Worm (Caenorhabditis elegans) whole organism, L4 larva: ENCODE data around the gene K01A11.3.
"Not testable (repeated sequence)": the region's sequence is repeated elsewhere in the genome, so short reads cannot be mapped to it uniquely, and the experiment has no call there.

Experiments used
- F26F4.8 ChIP-seq: fragments of 200-800 bp; sonication (Bioruptor generic); conservative IDR thresholded peaks from 2 replicates; pipeline ENCODE4 v1.3.6; 2022; ENCODE audit warnings: missing genetic modification characterization, missing compliant biosample characterization
- Y75B8A.6 ChIP-seq: fragments of 200-800 bp; sonication (Bioruptor generic); IDR thresholded peaks from 2 replicates; pipeline ENCODE4 v1.3.6; 2022; ENCODE audit warnings: missing genetic modification reagents, missing genetic modification characterization, missing compliant biosample characterization
- aha-1 ChIP-seq: fragments of 150-350 bp; peaks from one replicate; lab custom pipeline; 2014; ENCODE audit warnings: missing biosample characterization, missing genetic modification characterization
- ama-1 ChIP-seq: fragments of 150-350 bp; optimal IDR thresholded peaks from 2 replicates; lab custom pipeline; 2014; ENCODE audit warnings: inconsistent platforms, mixed read lengths
- attf-4 ChIP-seq: sonication (generic microtip); optimal IDR thresholded peaks from 3 replicates; lab custom pipeline; 2017; ENCODE audit warnings: missing biosample characterization, missing genetic modification characterization
- ceh-20 ChIP-seq: fragments of 200-800 bp; sonication (Bioruptor generic); IDR thresholded peaks from 2 replicates; pipeline ENCODE4 v1.3.6; 2022; ENCODE audit warnings: missing genetic modification reagents, missing genetic modification characterization, missing compliant biosample characterization
- ceh-32 ChIP-seq: sonication (generic microtip); optimal IDR thresholded peaks from 2 replicates; lab custom pipeline; 2016; ENCODE audit warnings: mild to moderate bottlenecking, missing genetic modification characterization, missing compliant biosample characterization; ENCODE audit not compliant: poor library complexity
- ceh-82 ChIP-seq: sonication (generic microtip); optimal IDR thresholded peaks from 2 replicates; lab custom pipeline; 2017; ENCODE audit warnings: missing biosample characterization, missing genetic modification characterization
- cey-2 ChIP-seq: sonication (generic microtip); optimal IDR thresholded peaks from 3 replicates; lab custom pipeline; 2017; ENCODE audit warnings: missing genetic modification characterization, mild to moderate bottlenecking, missing compliant biosample characterization, antibody characterized with exemption, borderline replicate concordance; ENCODE audit not compliant: insufficient read depth
- daf-12 ChIP-seq: fragments of 150-350 bp; optimal IDR thresholded peaks from 2 replicates; lab custom pipeline; 2014; ENCODE audit warnings: missing biosample characterization, missing genetic modification reagents, missing genetic modification characterization
- dmd-8 ChIP-seq: fragments of 200-800 bp; sonication (Bioruptor generic); IDR thresholded peaks from 2 replicates; pipeline ENCODE4 v1.3.6; 2022; ENCODE audit warnings: missing genetic modification characterization, missing compliant biosample characterization
- duxl-1 ChIP-seq: sonication (generic microtip); optimal IDR thresholded peaks from 2 replicates; lab custom pipeline; 2016; ENCODE audit warnings: mild to moderate bottlenecking, missing genetic modification characterization, moderate library complexity, missing compliant biosample characterization; ENCODE audit not compliant: poor library complexity
- egl-43 ChIP-seq: fragments of 200-800 bp; sonication (Bioruptor generic); IDR thresholded peaks from 2 replicates; pipeline ENCODE4 v1.3.6; 2022; ENCODE audit warnings: missing genetic modification reagents, missing genetic modification characterization, missing compliant biosample characterization
- hif-1 ChIP-seq, 2 experiments: sonication (generic microtip); optimal IDR thresholded peaks; 2 replicates each; lab custom pipeline; 2016 to 2017; ENCODE audit warnings: missing compliant biosample characterization in 2 of 2, missing genetic modification characterization in 2 of 2, missing genetic modification reagents in 2 of 2, missing genotype in 2 of 2, mild to moderate bottlenecking in 1 of 2
- hlh-11 ChIP-seq: fragments of 200-800 bp; sonication (Bioruptor generic); optimal IDR thresholded peaks from 2 replicates; lab custom pipeline; 2018; ENCODE audit warnings: mild to moderate bottlenecking, missing genetic modification characterization, missing compliant biosample characterization
- hlh-30 ChIP-seq: sonication (generic microtip); optimal IDR thresholded peaks from 2 replicates; lab custom pipeline; 2017; ENCODE audit warnings: antibody characterized with exemption, mild to moderate bottlenecking, missing genetic modification characterization, missing compliant biosample characterization; ENCODE audit not compliant: insufficient read depth
- lin-13 ChIP-seq: fragments of 150-350 bp; optimal IDR thresholded peaks from 2 replicates; lab custom pipeline; 2014; ENCODE audit warnings: missing biosample characterization, missing genetic modification reagents, missing genetic modification characterization
- madf-9 ChIP-seq: fragments of 200-800 bp; sonication (Bioruptor generic); conservative IDR thresholded peaks from 2 replicates; pipeline ENCODE4 v1.3.6; 2022; ENCODE audit warnings: missing genetic modification reagents, missing genetic modification characterization, missing compliant biosample characterization
- mdl-1 ChIP-seq, 2 experiments: fragments of 150-350 bp in 1 of 2; sonication (generic microtip) in 1 of 2; optimal IDR thresholded peaks; 2 replicates each; lab custom pipeline; 2014 to 2017; ENCODE audit warnings: missing biosample characterization in 2 of 2, missing genetic modification characterization in 2 of 2
- nhr-42 ChIP-seq: fragments of 200-800 bp; sonication (Bioruptor generic); IDR thresholded peaks from 2 replicates; pipeline ENCODE4 v1.3.6; 2022; ENCODE audit warnings: missing genetic modification characterization, missing compliant biosample characterization
- pha-4 ChIP-seq, 2 experiments: fragments of 150-350 bp in 1 of 2; fragments of 200-800 bp in 1 of 2; sonication (Bioruptor generic) in 1 of 2; IDR thresholded peaks in 1 of 2; optimal IDR thresholded peaks in 1 of 2; 2 replicates each; pipeline versions ENCODE4 v1.3.6 to Lab custom; 2014 to 2022; ENCODE audit warnings: missing genetic modification characterization in 2 of 2, missing genetic modification reagents in 2 of 2, missing biosample characterization in 1 of 2, missing compliant biosample characterization in 1 of 2
- php-3 ChIP-seq: fragments of 200-800 bp; sonication (Bioruptor generic); IDR thresholded peaks from 2 replicates; pipeline ENCODE4 v1.3.6; 2022; ENCODE audit warnings: missing genetic modification reagents, missing genetic modification characterization, missing compliant biosample characterization
- rbr-2 ChIP-seq: sonication (generic microtip); optimal IDR thresholded peaks from 2 replicates; lab custom pipeline; 2016; ENCODE audit warnings: missing genotype, missing genetic modification characterization, missing compliant biosample characterization
- skn-1 ChIP-seq: fragments of 150-350 bp; optimal IDR thresholded peaks from 2 replicates; lab custom pipeline; 2014; ENCODE audit warnings: missing biosample characterization, missing genetic modification characterization
- snpc-1.2 ChIP-seq: fragments of 200-800 bp; sonication (Bioruptor generic); IDR thresholded peaks from 2 replicates; pipeline ENCODE4 v1.3.6; 2022; ENCODE audit warnings: missing genetic modification reagents, missing genetic modification characterization, missing compliant biosample characterization
- tra-1 ChIP-seq: fragments of 200-800 bp; sonication (Bioruptor generic); IDR thresholded peaks from 2 replicates; pipeline ENCODE4 v1.3.6; 2022; ENCODE audit warnings: missing genetic modification reagents, missing genetic modification characterization, missing compliant biosample characterization
- unc-130 ChIP-seq: sonication (generic microtip); optimal IDR thresholded peaks from 2 replicates; lab custom pipeline; 2016; ENCODE audit warnings: missing genetic modification reagents, missing genetic modification characterization, missing compliant biosample characterization
- unc-62 ChIP-seq, 3 experiments: fragments of 150-350 bp in 1 of 3; sonication (generic microtip); optimal IDR thresholded peaks in 2 of 3; peaks in 1 of 3; 1 replicate in 1 of 3; 2 replicates in 2 of 3; lab custom pipeline; 2014 to 2017; ENCODE audit warnings: missing biosample characterization in 3 of 3, missing genetic modification characterization in 3 of 3, missing genetic modification reagents in 3 of 3, missing genotype in 1 of 3
- vab-7 ChIP-seq: fragments of 200-800 bp; sonication (Bioruptor generic); IDR thresholded peaks from 2 replicates; pipeline ENCODE4 v1.3.6; 2022; ENCODE audit warnings: missing genetic modification reagents, missing genetic modification characterization, missing compliant biosample characterization
- zfp-3 ChIP-seq: fragments of 200-800 bp; sonication (Bioruptor generic); conservative IDR thresholded peaks from 2 replicates; pipeline ENCODE4 v1.3.6; 2022; ENCODE audit warnings: missing genetic modification reagents, missing genetic modification characterization, missing compliant biosample characterization
- ztf-11 ChIP-seq: fragments of 150-350 bp; optimal IDR thresholded peaks from 2 replicates; lab custom pipeline; 2014; ENCODE audit warnings: missing biosample characterization, missing genetic modification characterization

K01A11.3 gene

DNA sequence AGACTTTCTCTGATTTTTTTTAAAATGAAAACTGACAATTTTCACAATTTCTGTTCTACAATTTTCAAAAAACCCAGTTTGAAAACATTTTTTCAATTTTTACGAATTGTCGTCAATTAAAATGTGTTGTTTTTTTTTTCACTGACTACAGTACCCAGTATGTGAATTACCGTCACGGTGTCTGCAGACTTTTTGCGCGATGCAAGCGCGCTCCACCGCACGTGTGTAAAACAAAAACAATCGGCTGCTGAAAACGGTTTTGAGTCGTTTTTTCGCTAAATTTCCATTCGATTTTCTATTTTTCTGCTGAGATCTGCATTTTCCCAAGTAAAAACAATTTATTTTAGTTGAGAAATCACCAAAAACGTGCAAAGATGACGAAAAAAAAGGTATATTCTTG is 3.8 kb upstream of the K01A11.3 start (continued):
- TF ChIP-seq mdl-1 (tag; optimal IDR thresholded peaks at IDR 0.05; lab: Kevin White, UChicago) (peak; percentile 57 to 89), vab-7 (GFP tag; lab: Robert Waterston, UW) (peak; percentile 87), snpc-1.2 (GFP tag; lab: Robert Waterston, UW) (peak; percentile 63; the same call in 1 of the 2 replicates), duxl-1 (tag; lab: Kevin White, UChicago) (peak; percentile 93), pha-4 (GFP tag; IDR thresholded peaks at IDR 0.05; lab: Robert Waterston, UW) (peak; percentile 96), pha-4 (tag; optimal IDR thresholded peaks at IDR 0.05; lab: Kevin White, UChicago) (peak; percentile 15), Y75B8A.6 (GFP tag; lab: Robert Waterston, UW) (peak; percentile 71; the same call in 1 of the 2 replicates), cey-2 (tag; lab: Kevin White, UChicago) (no peak), ceh-32 (no peak), unc-130 (GFP tag; lab: Kevin White, UChicago) (peak; percentile 76), egl-43 (GFP tag; lab: Robert Waterston, UW) (peak; percentile 85), rbr-2 (tag; lab: Kevin White, UChicago) (peak; percentile 99), hif-1 (tag; optimal IDR thresholded peaks at IDR 0.05; lab: Kevin White, UChicago) (peak; percentile 78 to 87), hlh-30 (tag; lab: Kevin White, UChicago) (peak; percentile 95), zfp-3 (peak; percentile 97), ztf-11 (no peak), lin-13 (GFP tag; lab: Kevin White, UChicago) (peak; percentile 98), tra-1 (GFP tag; lab: Robert Waterston, UW) (peak; percentile 95), ceh-82 (tag; lab: Kevin White, UChicago) (no peak)

DNA sequence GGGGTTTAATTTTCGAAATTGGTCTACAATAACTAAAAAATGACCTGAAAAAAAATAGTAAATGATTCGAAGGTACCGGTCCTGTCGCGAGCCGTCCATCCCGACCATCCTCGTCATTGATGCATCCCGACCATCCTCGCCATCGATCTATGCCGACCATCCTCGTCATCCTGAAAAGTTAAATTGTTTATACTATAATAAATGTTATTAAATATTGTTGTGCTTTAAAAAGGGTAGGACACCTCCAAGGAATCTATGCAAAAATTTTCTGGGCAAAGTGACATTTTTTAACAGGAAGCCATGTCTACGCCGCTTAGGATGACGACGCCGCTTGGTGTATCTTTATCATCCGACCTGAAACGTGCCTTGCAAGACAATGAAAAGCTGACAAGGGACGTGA is 1.6 kb upstream of the K01A11.3 start, which contains the start of gene C34C12.1:
Gene C34C12.1 (plus strand): TSS at position 301 of the 400 bp plus-strand sequence.
- TF ChIP-seq ama-1 (lab: Kevin White, UChicago); madf-9 (GFP tag; lab: Robert Waterston, UW); php-3 (GFP tag; lab: Robert Waterston, UW): not testable (repeated sequence)

DNA sequence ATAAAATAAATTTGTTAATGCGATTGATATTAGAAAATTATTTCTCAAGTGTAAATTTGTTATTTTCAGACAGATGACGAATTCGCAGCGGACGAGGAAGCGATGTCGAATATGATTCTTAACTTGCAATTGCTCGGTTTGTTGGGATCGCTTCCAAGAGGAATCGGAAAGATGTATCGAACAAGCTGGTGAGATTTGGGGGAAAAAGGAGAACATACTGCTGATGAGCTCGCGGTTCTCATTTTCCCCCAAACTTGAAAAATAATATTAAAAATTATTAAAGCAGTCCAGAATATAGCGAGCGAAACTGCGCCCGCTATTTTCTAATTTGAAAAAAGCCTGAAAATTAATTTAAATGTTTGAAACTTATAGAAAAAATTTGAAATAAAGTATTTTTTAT is 1.1 kb upstream of the K01A11.3 start, which contains the start of gene C34C12.2:
Gene C34C12.2 (plus strand): TSS at position 301 of the 400 bp plus-strand sequence.
- not testable (repeated sequence) for TF ChIP-seq daf-12; duxl-1 (tag; lab: Kevin White, UChicago); attf-4 (tag; lab: Kevin White, UChicago)

DNA sequence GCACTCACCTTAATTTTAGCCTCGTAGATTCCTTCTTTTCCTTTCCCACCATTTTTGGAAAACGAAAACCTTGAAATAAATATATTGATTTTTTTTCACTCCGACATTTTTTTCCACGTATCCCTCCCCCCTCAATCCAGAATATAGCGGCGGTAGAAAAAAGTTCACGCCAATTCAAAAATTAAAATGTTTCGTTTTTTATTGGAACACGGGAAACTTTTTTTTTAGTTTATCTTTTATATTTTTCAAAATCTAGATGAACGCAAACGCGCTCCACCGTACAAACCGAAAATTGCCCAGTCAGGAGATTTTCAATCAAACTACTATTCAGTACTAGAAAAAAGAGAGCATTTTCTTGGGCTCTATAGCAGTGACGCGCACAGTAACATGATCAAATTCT is 8.3 kb downstream of the K01A11.3 start, which contains the start of gene spe-41:
Gene spe-41 (minus strand): TSS at position 72 of the 400 bp plus-strand sequence.
- TF ChIP-seq aha-1, result peak; percentile 90
- TF ChIP-seq nhr-42, result no peak

DNA sequence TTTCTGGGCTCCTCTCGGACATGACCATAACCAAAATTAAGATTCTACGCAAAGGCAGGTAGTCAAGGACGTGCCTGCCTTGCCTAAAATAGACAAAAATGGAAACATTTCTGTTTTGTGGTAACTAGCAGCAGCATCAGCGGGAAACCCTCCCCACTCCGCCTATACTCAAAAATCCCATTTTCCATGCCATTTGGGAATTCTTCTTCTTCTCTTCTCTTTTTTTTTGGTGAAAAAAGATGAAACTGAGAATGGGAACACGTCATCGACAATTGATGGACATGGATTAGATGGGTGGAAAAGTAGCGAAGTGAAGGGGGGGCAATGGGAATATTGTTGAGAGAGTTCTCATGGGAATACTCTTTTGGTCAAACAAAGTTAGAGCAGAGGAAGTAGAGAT is 15.3 kb downstream of the K01A11.3 start:
- no peak for TF ChIP-seq ceh-82 (tag; lab: Kevin White, UChicago)
- no peak for TF ChIP-seq hlh-11 (tag; lab: Kevin White, UChicago)
- no peak for TF ChIP-seq skn-1
- TF ChIP-seq dmd-8 (GFP tag; lab: Robert Waterston, UW), result no peak
- 0 out of 2 replicates have a peak, but pooled peaks have one; percentile 40 for TF ChIP-seq ceh-20 (GFP tag; lab: Robert Waterston, UW)
- peak; percentile 93 for TF ChIP-seq aha-1
- no peak for TF ChIP-seq F26F4.8
- peak in 1 of 2 experiments; percentile 28 for TF ChIP-seq unc-62 (GFP tag; optimal IDR thresholded peaks at IDR 0.05 in 1 of 2; lab: Kevin White, UChicago)
- no peak for TF ChIP-seq unc-62 (tag; optimal IDR thresholded peaks at IDR 0.05; lab: Kevin White, UChicago)
- TF ChIP-seq rbr-2 (tag; lab: Kevin White, UChicago), result peak; percentile 2
